Worm (Caenorhabditis elegans) whole organism, L1 larva: ENCODE data around the gene hda-2.
A peak's percentile ranks its signal among the peaks of the same experiment; 100 is the strongest.

Experiments used
- C04F5.9 ChIP-seq: sonication (generic microtip); optimal IDR thresholded peaks from 2 replicates; lab custom pipeline; 2016; ENCODE audit warnings: missing genetic modification characterization, missing compliant biosample characterization
- F16B12.6 ChIP-seq: fragments of 150-350 bp; optimal IDR thresholded peaks from 2 replicates; lab custom pipeline; 2014; ENCODE audit warnings: missing biosample characterization, missing genetic modification characterization
- Y116A8C.19 ChIP-seq: sonication (generic microtip); optimal IDR thresholded peaks from 2 replicates; lab custom pipeline; 2016; ENCODE audit warnings: missing compliant biosample characterization, missing genetic modification characterization, borderline replicate concordance
- aha-1 ChIP-seq: fragments of 150-350 bp; optimal IDR thresholded peaks from 2 replicates; lab custom pipeline; 2014; ENCODE audit warnings: missing biosample characterization, missing genetic modification characterization
- blmp-1 ChIP-seq: fragments of 150-350 bp; optimal IDR thresholded peaks from 2 replicates; lab custom pipeline; 2014; ENCODE audit warnings: missing biosample characterization, missing genetic modification characterization
- ceh-63 ChIP-seq: fragments of 200-800 bp; sonication (Bioruptor generic); optimal IDR thresholded peaks from 2 replicates; lab custom pipeline; 2018; ENCODE audit warnings: mild to moderate bottlenecking, missing genetic modification characterization, missing compliant biosample characterization
- ceh-90 ChIP-seq: sonication (generic microtip); optimal IDR thresholded peaks from 2 replicates; lab custom pipeline; 2016; ENCODE audit warnings: missing genetic modification characterization, missing compliant biosample characterization
- ces-1 ChIP-seq: fragments of 150-350 bp; optimal IDR thresholded peaks from 2 replicates; lab custom pipeline; 2014; ENCODE audit warnings: missing biosample characterization, missing genetic modification reagents, missing genetic modification characterization
- dsc-1 ChIP-seq: sonication (generic microtip); optimal IDR thresholded peaks from 2 replicates; lab custom pipeline; 2016; ENCODE audit warnings: mild to moderate bottlenecking, missing genetic modification characterization, missing compliant biosample characterization
- efl-1 ChIP-seq, 4 experiments: fragments of 150-350 bp; optimal IDR thresholded peaks in 3 of 4; peaks in 1 of 4; 1 replicate in 1 of 4; 2 replicates in 3 of 4; lab custom pipeline; 2014; ENCODE audit warnings: missing biosample characterization in 2 of 4, missing genetic modification characterization in 2 of 4, missing genetic modification reagents in 2 of 4
- efl-3 ChIP-seq: fragments of 200-800 bp; sonication (Bioruptor generic); optimal IDR thresholded peaks from 2 replicates; lab custom pipeline; 2018; ENCODE audit warnings: mild to moderate bottlenecking, missing genetic modification characterization, missing compliant biosample characterization
- elt-2 ChIP-seq: sonication (generic microtip); optimal IDR thresholded peaks from 2 replicates; lab custom pipeline; 2016; ENCODE audit warnings: missing genetic modification characterization, mild to moderate bottlenecking, inconsistent platforms, missing compliant biosample characterization, missing genetic modification reagents
- elt-3 ChIP-seq, 6 experiments: fragments of 150-350 bp in 1 of 6; sonication (generic microtip); optimal IDR thresholded peaks; 2 replicates each; lab custom pipeline; 2017 to 2018; ENCODE audit warnings: missing biosample characterization in 6 of 6, missing genetic modification characterization in 6 of 6, inconsistent platforms in 1 of 6
- fkh-10 ChIP-seq: sonication (generic microtip); optimal IDR thresholded peaks from 2 replicates; lab custom pipeline; 2017; ENCODE audit warnings: missing biosample characterization, missing genetic modification reagents, missing genetic modification characterization
- fkh-4 ChIP-seq: sonication (generic microtip); optimal IDR thresholded peaks from 2 replicates; lab custom pipeline; 2016; ENCODE audit warnings: missing compliant biosample characterization, missing genetic modification characterization, borderline replicate concordance
- fos-1 ChIP-seq: fragments of 150-350 bp; optimal IDR thresholded peaks from 2 replicates; lab custom pipeline; 2014; ENCODE audit warnings: missing biosample characterization, missing genetic modification characterization
- hlh-17 ChIP-seq: fragments of 200-800 bp; sonication (Bioruptor generic); optimal IDR thresholded peaks from 2 replicates; lab custom pipeline; 2018; ENCODE audit warnings: missing genetic modification characterization, mild to moderate bottlenecking, missing compliant biosample characterization, moderate library complexity, borderline replicate concordance
- isw-1 ChIP-seq: fragments of 200-800 bp; sonication (Bioruptor generic); IDR thresholded peaks from 2 replicates; pipeline ENCODE4 v1.3.6; 2022; ENCODE audit warnings: missing genetic modification characterization, missing compliant biosample characterization
- jun-1 ChIP-seq: fragments of 150-350 bp; optimal IDR thresholded peaks from 2 replicates; lab custom pipeline; 2014; ENCODE audit warnings: missing biosample characterization, missing genetic modification reagents, missing genetic modification characterization
- lin-13 ChIP-seq: fragments of 150-350 bp; optimal IDR thresholded peaks from 2 replicates; lab custom pipeline; 2014; ENCODE audit warnings: missing biosample characterization, missing genetic modification reagents, missing genetic modification characterization
- lin-35 ChIP-seq, 2 experiments: fragments of 150-350 bp; optimal IDR thresholded peaks; 2 replicates each; lab custom pipeline; 2014; ENCODE audit warnings: missing biosample characterization in 2 of 2, missing genetic modification characterization in 2 of 2, missing genetic modification reagents in 2 of 2
- lsy-2 ChIP-seq, 2 experiments: fragments of 150-350 bp; optimal IDR thresholded peaks; 2 replicates each; lab custom pipeline; 2014; ENCODE audit warnings: missing biosample characterization in 2 of 2, missing genetic modification characterization in 2 of 2
- mab-9 ChIP-seq: fragments of 200-800 bp; sonication (Bioruptor generic); IDR thresholded peaks from 2 replicates; pipeline ENCODE4 v1.3.6; 2022; ENCODE audit warnings: missing genetic modification reagents, missing genetic modification characterization, missing compliant biosample characterization
- mdl-1 ChIP-seq, 2 experiments: fragments of 150-350 bp; optimal IDR thresholded peaks; 2 replicates each; lab custom pipeline; 2014 to 2017; ENCODE audit warnings: missing biosample characterization in 2 of 2, missing genetic modification characterization in 2 of 2, inconsistent platforms in 1 of 2
- mep-1 ChIP-seq: fragments of 150-350 bp; optimal IDR thresholded peaks from 2 replicates; lab custom pipeline; 2014; ENCODE audit warnings: missing biosample characterization, missing genetic modification characterization
- nhr-11 ChIP-seq: fragments of 150-350 bp; optimal IDR thresholded peaks from 2 replicates; lab custom pipeline; 2014; ENCODE audit warnings: missing biosample characterization, missing genetic modification characterization
- nhr-12 ChIP-seq: sonication (generic microtip); optimal IDR thresholded peaks from 2 replicates; lab custom pipeline; 2017; ENCODE audit warnings: missing biosample characterization, missing genetic modification characterization
- nhr-237 ChIP-seq: fragments of 150-350 bp; optimal IDR thresholded peaks from 2 replicates; lab custom pipeline; 2014; ENCODE audit warnings: missing biosample characterization, missing genetic modification characterization
- nhr-47 ChIP-seq: sonication (generic microtip); optimal IDR thresholded peaks from 2 replicates; lab custom pipeline; 2016; ENCODE audit warnings: mild to moderate bottlenecking, missing genetic modification characterization, moderate library complexity, missing compliant biosample characterization
- nhr-76 ChIP-seq: sonication (generic microtip); optimal IDR thresholded peaks from 2 replicates; lab custom pipeline; 2017; ENCODE audit warnings: missing biosample characterization, missing genetic modification characterization
- nhr-77 ChIP-seq: fragments of 150-350 bp; optimal IDR thresholded peaks from 2 replicates; lab custom pipeline; 2014; ENCODE audit warnings: missing biosample characterization, missing genetic modification characterization
- pag-3 ChIP-seq: sonication (generic microtip); optimal IDR thresholded peaks from 2 replicates; lab custom pipeline; 2017; ENCODE audit warnings: missing genetic modification characterization, mild to moderate bottlenecking, missing compliant biosample characterization, antibody characterized with exemption, borderline replicate concordance; ENCODE audit not compliant: insufficient read depth
- rnt-1 ChIP-seq: sonication (generic microtip); optimal IDR thresholded peaks from 2 replicates; lab custom pipeline; 2016; ENCODE audit warnings: mild to moderate bottlenecking, missing genetic modification characterization, moderate library complexity, missing compliant biosample characterization
- sptf-1 ChIP-seq: fragments of 150-350 bp; optimal IDR thresholded peaks from 2 replicates; lab custom pipeline; 2014; ENCODE audit warnings: missing biosample characterization, missing genetic modification characterization
- sup-37 ChIP-seq: fragments of 200-800 bp; sonication (Bioruptor generic); optimal IDR thresholded peaks from 2 replicates; lab custom pipeline; 2018; ENCODE audit warnings: mild to moderate bottlenecking, missing genetic modification characterization, missing compliant biosample characterization
- swsn-7 ChIP-seq: sonication (generic microtip); optimal IDR thresholded peaks from 2 replicates; lab custom pipeline; 2016; ENCODE audit warnings: missing genetic modification characterization, missing compliant biosample characterization
- vab-15 ChIP-seq: sonication (generic microtip); optimal IDR thresholded peaks from 2 replicates; lab custom pipeline; 2017; ENCODE audit warnings: missing genotype, mild to moderate bottlenecking, missing genetic modification characterization, missing compliant biosample characterization
- ztf-4 ChIP-seq: fragments of 150-350 bp; optimal IDR thresholded peaks from 2 replicates; lab custom pipeline; 2014; ENCODE audit warnings: missing biosample characterization, missing genetic modification characterization

hda-2 gene

ce11 chrII:8006962-8007361 lies 15.4 kb downstream of the hda-2 start:
- peak; percentile 7 for TF ChIP-seq blmp-1
- TF ChIP-seq lsy-2 (tag; optimal IDR thresholded peaks at IDR 0.05; lab: Kevin White, UChicago), result no peak
- TF ChIP-seq nhr-237, result no peak
- TF ChIP-seq elt-3 (tag; optimal IDR thresholded peaks at IDR 0.05; lab: Kevin White, UChicago), result no peak
- TF ChIP-seq fkh-4 (tag; lab: Kevin White, UChicago), result no peak

- no peak for TF ChIP-seq efl-3
Measured at ce11 chrII:8004752-8005151, 17.6 kb downstream of the hda-2 start.

- no peak for TF ChIP-seq pag-3 (tag; lab: Kevin White, UChicago)
- no peak for TF ChIP-seq nhr-77 (tag; lab: Kevin White, UChicago)
- no peak for TF ChIP-seq swsn-7 (tag; lab: Kevin White, UChicago)
- TF ChIP-seq F16B12.6 (tag; lab: Kevin White, UChicago), result no peak
- no peak for TF ChIP-seq sup-37 (GFP tag; lab: Kevin White, UChicago)
- TF ChIP-seq vab-15, result no peak
- no peak for TF ChIP-seq ceh-63 (GFP tag; lab: Kevin White, UChicago)
- no peak for TF ChIP-seq nhr-11 (tag; lab: Kevin White, UChicago)
- no peak for TF ChIP-seq nhr-12
- TF ChIP-seq rnt-1 (tag; lab: Kevin White, UChicago), result no peak
- no peak for TF ChIP-seq dsc-1 (tag; lab: Kevin White, UChicago)
- no peak for TF ChIP-seq nhr-47 (tag; lab: Kevin White, UChicago)
- no peak for TF ChIP-seq aha-1
- no peak for TF ChIP-seq isw-1 (GFP tag; lab: Robert Waterston, UW)
- TF ChIP-seq sptf-1, result no peak
- TF ChIP-seq ces-1 (GFP tag; lab: Kevin White, UChicago), result no peak
- TF ChIP-seq C04F5.9, result no peak
- no peak for TF ChIP-seq fkh-10 (GFP tag; lab: Kevin White, UChicago)
- TF ChIP-seq ztf-4 (tag; lab: Kevin White, UChicago), result no peak
Measured at ce11 chrII:8004157-8004556, 18.2 kb downstream of the hda-2 start, which contains the start of gene pgp-11. Gene pgp-11 (minus strand): TSS chrII:8004257.

ce11 chrII:8001428-8001827 lies 20.9 kb downstream of the hda-2 start:
- TF ChIP-seq Y116A8C.19 (tag; lab: Kevin White, UChicago), result no peak
- no peak for TF ChIP-seq lin-13 (GFP tag; lab: Kevin White, UChicago)
- no peak for TF ChIP-seq mdl-1 (tag; optimal IDR thresholded peaks at IDR 0.05; lab: Kevin White, UChicago)
- no peak for TF ChIP-seq jun-1 (tag; lab: Kevin White, UChicago)
- no peak for TF ChIP-seq hlh-17 (GFP tag; lab: Kevin White, UChicago)
- peak; percentile 59 for TF ChIP-seq elt-2 (tag; lab: Kevin White, UChicago)
- no peak for TF ChIP-seq efl-1 (optimal IDR thresholded peaks at IDR 0.05; lab: Kevin White, UChicago)
- peak in 1 of 2 experiments; percentile 60 for TF ChIP-seq efl-1 (GFP tag; optimal IDR thresholded peaks at IDR 0.05 in 1 of 2; lab: Kevin White, UChicago)
- TF ChIP-seq fos-1 (tag; lab: Kevin White, UChicago), result no peak
- TF ChIP-seq lin-35 (GFP tag; optimal IDR thresholded peaks at IDR 0.05; lab: Kevin White, UChicago), result no peak
- TF ChIP-seq mab-9 (GFP tag; lab: Robert Waterston, UW), result no peak
- no peak for TF ChIP-seq isw-1 (GFP tag; lab: Robert Waterston, UW)
- no peak for TF ChIP-seq nhr-76 (tag; lab: Kevin White, UChicago)
- no peak for TF ChIP-seq ceh-90 (tag; lab: Kevin White, UChicago)
- TF ChIP-seq mep-1 (tag; lab: Kevin White, UChicago), result no peak
